Worm (Caenorhabditis elegans): ENCODE data around the gene srw-95.

DNA sequence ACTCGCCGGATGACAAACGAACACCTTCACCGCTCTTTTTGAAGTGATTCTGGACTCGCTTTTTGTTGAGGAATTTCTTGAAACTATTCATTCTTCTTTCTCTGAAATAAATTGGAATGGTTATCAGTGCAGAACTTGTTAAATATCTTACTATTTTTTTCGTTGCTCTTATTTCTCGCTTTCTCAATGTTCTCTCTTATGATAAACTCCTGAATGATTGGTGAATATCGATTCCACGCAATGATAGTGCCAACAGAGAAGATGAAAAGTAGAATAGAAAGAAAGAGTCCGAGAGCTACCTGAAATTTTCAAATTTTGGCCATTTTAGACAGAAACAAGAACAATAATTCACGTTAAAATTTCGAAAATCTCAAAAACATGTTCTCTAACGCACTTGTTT is 2.5 kb upstream of the srw-95 start, which contains the start of gene ubxn-6:
- TF ChIP-seq lin-13 (tag; optimal IDR thresholded peaks at IDR 0.05) (no peak), pha-4 (tag; optimal IDR thresholded peaks at IDR 0.05) (no peak), unc-62 (GFP tag; optimal IDR thresholded peaks at IDR 0.05) (no peak), lsy-2 (tag; optimal IDR thresholded peaks at IDR 0.05) (no peak), blmp-1 (tag; optimal IDR thresholded peaks at IDR 0.05) (no peak), ceh-83 (GFP tag; optimal IDR thresholded peaks at IDR 0.05) (no peak), zip-8 (tag; optimal IDR thresholded peaks at IDR 0.05) (no peak), elt-3 (tag; optimal IDR thresholded peaks at IDR 0.05) (no peak), elt-1 (tag; optimal IDR thresholded peaks at IDR 0.05; ENCODE audit: borderline replicate concordance, insufficient read depth) (no peak), snpc-4 (tag; optimal IDR thresholded peaks at IDR 0.05) (no peak), sptf-1 (tag; optimal IDR thresholded peaks at IDR 0.05) (no peak), unc-39 (tag; optimal IDR thresholded peaks at IDR 0.05) (no peak)
